Worm (Caenorhabditis elegans) whole organism, young adult: ENCODE results near the gene mdf-2.

Source experiments
- B0261.1 ChIP-seq: sonication (generic microtip); optimal IDR thresholded peaks from 2 replicates; lab custom pipeline; 2016; ENCODE audit warnings: mild to moderate bottlenecking, missing genetic modification characterization, moderate library complexity, missing compliant biosample characterization
- F33H1.4 ChIP-seq: fragments of 200-800 bp; sonication (Bioruptor generic); IDR thresholded peaks from 2 replicates; pipeline ENCODE4 v1.3.6; 2022; ENCODE audit warnings: missing genetic modification reagents, missing genetic modification characterization, missing compliant biosample characterization
- F37B4.10 ChIP-seq: fragments of 200-800 bp; sonication (Bioruptor generic); IDR thresholded peaks from 2 replicates; pipeline ENCODE4 v1.3.6; 2022; ENCODE audit warnings: missing genetic modification characterization, missing compliant biosample characterization
- F39B2.1 ChIP-seq: fragments of 200-800 bp; sonication (Bioruptor generic); IDR thresholded peaks from 2 replicates; pipeline ENCODE4 v1.3.6; 2022; ENCODE audit warnings: missing genetic modification reagents, missing genetic modification characterization, missing compliant biosample characterization
- F55B11.4 ChIP-seq: sonication (generic microtip); optimal IDR thresholded peaks from 2 replicates; lab custom pipeline; 2016; ENCODE audit warnings: missing compliant biosample characterization, missing genetic modification characterization, borderline replicate concordance; ENCODE audit not compliant: insufficient read depth
- K11D2.4 ChIP-seq: fragments of 200-800 bp; sonication (Bioruptor generic); IDR thresholded peaks from 2 replicates; pipeline ENCODE4 v1.3.6; 2022; ENCODE audit warnings: missing genetic modification reagents, missing genetic modification characterization, missing compliant biosample characterization
- T26A5.8 ChIP-seq: sonication (generic microtip); optimal IDR thresholded peaks from 2 replicates; lab custom pipeline; 2016; ENCODE audit warnings: missing genetic modification characterization, missing compliant biosample characterization
- Y56A3A.18 ChIP-seq: fragments of 200-800 bp; sonication (Bioruptor generic); IDR thresholded peaks from 2 replicates; pipeline ENCODE4 v1.3.6; 2022; ENCODE audit warnings: missing genetic modification reagents, missing genetic modification characterization, missing compliant biosample characterization
- Y67H2A.10 ChIP-seq: fragments of 200-800 bp; sonication (Bioruptor generic); conservative IDR thresholded peaks from 2 replicates; pipeline ENCODE4 v1.3.6; 2022; ENCODE audit warnings: missing genetic modification reagents, missing genetic modification characterization, missing compliant biosample characterization
- Y79H2A.3 ChIP-seq: fragments of 200-800 bp; sonication (Bioruptor generic); conservative IDR thresholded peaks from 2 replicates; pipeline ENCODE4 v1.3.6; 2022; ENCODE audit warnings: missing genetic modification reagents, missing genetic modification characterization, missing compliant biosample characterization
- Y95B8A.8 ChIP-seq: fragments of 200-800 bp; sonication (Bioruptor generic); IDR thresholded peaks from 2 replicates; pipeline ENCODE4 v1.3.6; 2022; ENCODE audit warnings: missing genetic modification reagents, missing genetic modification characterization, missing compliant biosample characterization
- ZK185.1 ChIP-seq: sonication (generic microtip); optimal IDR thresholded peaks from 2 replicates; lab custom pipeline; 2016; ENCODE audit warnings: mild to moderate bottlenecking, missing genetic modification characterization, missing compliant biosample characterization; ENCODE audit not compliant: poor library complexity, severe bottlenecking
- akir-1 ChIP-seq: fragments of 200-800 bp; sonication (Bioruptor generic); optimal IDR thresholded peaks from 2 replicates; lab custom pipeline; 2018; ENCODE audit warnings: mild to moderate bottlenecking, missing genetic modification characterization, moderate library complexity, missing compliant biosample characterization
- atf-7 ChIP-seq: sonication (generic microtip); optimal IDR thresholded peaks from 2 replicates; lab custom pipeline; 2017; ENCODE audit warnings: mild to moderate bottlenecking, missing genetic modification characterization, missing compliant biosample characterization
- athp-1 ChIP-seq: sonication (generic microtip); optimal IDR thresholded peaks from 2 replicates; lab custom pipeline; 2017; ENCODE audit warnings: mild to moderate bottlenecking, missing genetic modification characterization, missing compliant biosample characterization
- ccch-3 ChIP-seq: fragments of 200-800 bp; sonication (Bioruptor generic); optimal IDR thresholded peaks from 2 replicates; lab custom pipeline; 2018; ENCODE audit warnings: mild to moderate bottlenecking, missing genetic modification characterization, missing compliant biosample characterization
- cebp-2 ChIP-seq: fragments of 200-800 bp; sonication (Bioruptor generic); IDR thresholded peaks from 2 replicates; pipeline ENCODE4 v1.3.6; 2022; ENCODE audit warnings: missing genetic modification characterization, missing compliant biosample characterization
- ceh-27 ChIP-seq: fragments of 200-800 bp; sonication (Bioruptor generic); optimal IDR thresholded peaks from 2 replicates; lab custom pipeline; 2018; ENCODE audit warnings: mild to moderate bottlenecking, missing genetic modification characterization, moderate library complexity, missing compliant biosample characterization
- ceh-91 ChIP-seq: fragments of 200-800 bp; sonication (Bioruptor generic); IDR thresholded peaks from 2 replicates; pipeline ENCODE4 v1.3.6; 2022; ENCODE audit warnings: missing genetic modification reagents, missing genetic modification characterization, missing compliant biosample characterization
- chd-7 ChIP-seq: sonication (generic microtip); optimal IDR thresholded peaks from 2 replicates; lab custom pipeline; 2016; ENCODE audit warnings: mild to moderate bottlenecking, missing genetic modification characterization, moderate library complexity, missing compliant biosample characterization
- die-1 ChIP-seq: sonication (generic microtip); optimal IDR thresholded peaks from 2 replicates; lab custom pipeline; 2016; ENCODE audit warnings: missing genotype, mild to moderate bottlenecking, missing genetic modification characterization, missing compliant biosample characterization
- dpff-1 ChIP-seq: sonication (generic microtip); optimal IDR thresholded peaks from 2 replicates; lab custom pipeline; 2017; ENCODE audit warnings: mild to moderate bottlenecking, missing genetic modification characterization, missing compliant biosample characterization
- efl-1 ChIP-seq: fragments of 150-350 bp; optimal IDR thresholded peaks from 2 replicates; lab custom pipeline; 2014; ENCODE audit warnings: missing biosample characterization, missing genetic modification reagents, missing genetic modification characterization
- egrh-3 ChIP-seq: fragments of 200-800 bp; sonication (Bioruptor generic); IDR thresholded peaks from 2 replicates; pipeline ENCODE4 v1.3.6; 2022; ENCODE audit warnings: missing genetic modification reagents, missing genetic modification characterization, missing compliant biosample characterization
- ekl-4 ChIP-seq: fragments of 200-800 bp; sonication (Bioruptor generic); IDR thresholded peaks from 2 replicates; pipeline ENCODE4 v1.3.6; 2022; ENCODE audit warnings: missing genetic modification reagents, missing genetic modification characterization, missing compliant biosample characterization
- fkh-3 ChIP-seq: sonication (generic microtip); optimal IDR thresholded peaks from 2 replicates; lab custom pipeline; 2016; ENCODE audit warnings: mild to moderate bottlenecking, missing genetic modification characterization, missing compliant biosample characterization
- gei-17 ChIP-seq: fragments of 200-800 bp; sonication (Bioruptor generic); optimal IDR thresholded peaks from 2 replicates; lab custom pipeline; 2018; ENCODE audit warnings: mild to moderate bottlenecking, missing genetic modification characterization, missing compliant biosample characterization
- hmg-1.2 ChIP-seq: fragments of 200-800 bp; sonication (Bioruptor generic); IDR thresholded peaks from 2 replicates; pipeline ENCODE4 v1.3.6; 2022; ENCODE audit warnings: missing genetic modification reagents, missing genetic modification characterization, missing compliant biosample characterization
- hmg-20 ChIP-seq: fragments of 200-800 bp; sonication (Bioruptor generic); IDR thresholded peaks from 2 replicates; pipeline ENCODE4 v1.3.6; 2022; ENCODE audit warnings: missing genetic modification reagents, missing genetic modification characterization, missing compliant biosample characterization
- hrde-1 ChIP-seq: sonication (generic microtip); optimal IDR thresholded peaks from 2 replicates; lab custom pipeline; 2016; ENCODE audit warnings: missing genetic modification characterization, mild to moderate bottlenecking, missing compliant biosample characterization, moderate library complexity, missing genotype, missing genetic modification reagents, borderline replicate concordance
- let-526 ChIP-seq: fragments of 200-800 bp; sonication (Bioruptor generic); IDR thresholded peaks from 2 replicates; pipeline ENCODE4 v1.3.6; 2022; ENCODE audit warnings: missing genetic modification reagents, missing genetic modification characterization, missing compliant biosample characterization
- lsl-1 ChIP-seq: fragments of 200-800 bp; sonication (Bioruptor generic); optimal IDR thresholded peaks from 2 replicates; lab custom pipeline; 2018; ENCODE audit warnings: mild to moderate bottlenecking, missing genetic modification characterization, moderate library complexity, missing compliant biosample characterization
- lsy-27 ChIP-seq: sonication (generic microtip); optimal IDR thresholded peaks from 2 replicates; lab custom pipeline; 2017; ENCODE audit warnings: missing genetic modification characterization, mild to moderate bottlenecking, missing compliant biosample characterization, antibody characterized with exemption, missing genotype, borderline replicate concordance; ENCODE audit not compliant: insufficient read depth
- madf-10 ChIP-seq: sonication (generic microtip); optimal IDR thresholded peaks from 2 replicates; lab custom pipeline; 2016; ENCODE audit warnings: mild to moderate bottlenecking, missing genetic modification characterization, missing compliant biosample characterization
- mcd-1 ChIP-seq: fragments of 200-800 bp; sonication (Bioruptor generic); IDR thresholded peaks from 2 replicates; pipeline ENCODE4 v1.3.6; 2022; ENCODE audit warnings: missing genetic modification reagents, missing genetic modification characterization, missing compliant biosample characterization
- mel-28 ChIP-seq: sonication (generic microtip); optimal IDR thresholded peaks from 2 replicates; lab custom pipeline; 2016; ENCODE audit warnings: borderline replicate concordance, mild to moderate bottlenecking, missing genetic modification characterization, missing compliant biosample characterization
- mxl-1 ChIP-seq: sonication (generic microtip); optimal IDR thresholded peaks from 2 replicates; lab custom pipeline; 2016; ENCODE audit warnings: missing genetic modification characterization, missing compliant biosample characterization
- nfya-1 ChIP-seq: sonication (generic microtip); optimal IDR thresholded peaks from 2 replicates; lab custom pipeline; 2017; ENCODE audit warnings: antibody characterized with exemption, missing compliant biosample characterization, missing genetic modification characterization, borderline replicate concordance; ENCODE audit not compliant: insufficient read depth
- nfya-2 ChIP-seq: fragments of 200-800 bp; sonication (Bioruptor generic); IDR thresholded peaks from 2 replicates; pipeline ENCODE4 v1.3.6; 2022; ENCODE audit warnings: missing genetic modification reagents, missing genetic modification characterization, missing compliant biosample characterization
- nhr-80 ChIP-seq: sonication (generic microtip); optimal IDR thresholded peaks from 2 replicates; lab custom pipeline; 2016; ENCODE audit warnings: missing genetic modification characterization, missing compliant biosample characterization
- pbrm-1 ChIP-seq: fragments of 200-800 bp; sonication (Bioruptor generic); IDR thresholded peaks from 2 replicates; pipeline ENCODE4 v1.3.6; 2022; ENCODE audit warnings: missing genetic modification reagents, missing genetic modification characterization, missing compliant biosample characterization
- rcor-1 ChIP-seq: fragments of 200-800 bp; sonication (Bioruptor generic); IDR thresholded peaks from 2 replicates; pipeline ENCODE4 v1.3.6; 2022; ENCODE audit warnings: missing genetic modification reagents, missing genetic modification characterization, missing compliant biosample characterization
- sdz-38 ChIP-seq: sonication (generic microtip); optimal IDR thresholded peaks from 2 replicates; lab custom pipeline; 2016; ENCODE audit warnings: missing genotype, missing genetic modification characterization, missing compliant biosample characterization
- snpc-1.3 ChIP-seq: sonication (generic microtip); optimal IDR thresholded peaks from 2 replicates; lab custom pipeline; 2017; ENCODE audit warnings: missing genetic modification characterization, mild to moderate bottlenecking, missing compliant biosample characterization, antibody characterized with exemption, moderate library complexity, missing genotype, missing genetic modification reagents; ENCODE audit not compliant: insufficient read depth
- tbp1 ChIP-seq: fragments of 200-800 bp; sonication (Bioruptor generic); optimal IDR thresholded peaks from 2 replicates; lab custom pipeline; 2018; ENCODE audit warnings: mild to moderate bottlenecking, missing genetic modification characterization, missing compliant biosample characterization
- zfh-2 ChIP-seq: fragments of 200-800 bp; sonication (Bioruptor generic); conservative IDR thresholded peaks from 2 replicates; pipeline ENCODE4 v1.3.6; 2022; ENCODE audit warnings: missing genetic modification reagents, missing genetic modification characterization, missing compliant biosample characterization
- ztf-26 ChIP-seq: sonication (generic microtip); optimal IDR thresholded peaks from 2 replicates; lab custom pipeline; 2017; ENCODE audit warnings: missing genetic modification characterization, missing compliant biosample characterization
- ztf-28 ChIP-seq: fragments of 200-800 bp; sonication (Bioruptor generic); IDR thresholded peaks from 2 replicates; pipeline ENCODE4 v1.3.6; 2022; ENCODE audit warnings: missing genetic modification reagents, missing genetic modification characterization, missing compliant biosample characterization

Gene mdf-2

ce11 chrIV:2603556-2604021, 37.3 kb downstream of the mdf-2 start (continued):
- TF ChIP-seq gei-17 (GFP tag; lab: Kevin White, UChicago), result no peak
- peak; percentile 69 for TF ChIP-seq pbrm-1 (GFP tag; lab: Robert Waterston, UW)
- TF ChIP-seq F37B4.10 (GFP tag; lab: Robert Waterston, UW), result 0 out of 2 replicates have a peak, but pooled peaks have one; percentile 52
- TF ChIP-seq die-1 (tag; lab: Kevin White, UChicago), result no peak
- TF ChIP-seq B0261.1 (tag; lab: Kevin White, UChicago), result no peak
- TF ChIP-seq athp-1 (tag; lab: Kevin White, UChicago), result no peak
- peak; percentile 46; the same call in 1 of the 2 replicates for TF ChIP-seq ceh-91 (GFP tag; lab: Robert Waterston, UW)
- no peak for TF ChIP-seq ccch-3 (GFP tag; lab: Kevin White, UChicago)
- TF ChIP-seq hmg-1.2 (GFP tag; lab: Robert Waterston, UW), result peak; percentile 41; the same call in 1 of the 2 replicates
- TF ChIP-seq ztf-26, result peak; percentile 28
- no peak for TF ChIP-seq atf-7 (tag; lab: Kevin White, UChicago)
- no peak for TF ChIP-seq snpc-1.3 (tag; lab: Kevin White, UChicago)
- no peak for TF ChIP-seq ekl-4 (GFP tag; lab: Robert Waterston, UW)
- no peak for TF ChIP-seq let-526 (GFP tag; lab: Robert Waterston, UW)
- TF ChIP-seq mxl-1 (tag; lab: Kevin White, UChicago), result no peak
- TF ChIP-seq nfya-2 (GFP tag; lab: Robert Waterston, UW), result no peak
- TF ChIP-seq chd-7 (tag; lab: Kevin White, UChicago), result no peak
- TF ChIP-seq Y67H2A.10 (GFP tag; lab: Robert Waterston, UW), result no peak
- TF ChIP-seq egrh-3 (GFP tag; lab: Robert Waterston, UW), result peak; percentile 58; the same call in 1 of the 2 replicates
- no peak for TF ChIP-seq Y56A3A.18 (GFP tag; lab: Robert Waterston, UW)
- TF ChIP-seq rcor-1 (GFP tag; lab: Robert Waterston, UW), result peak; percentile 15; the same call in 1 of the 2 replicates
- no peak for TF ChIP-seq ceh-27 (GFP tag; lab: Kevin White, UChicago)
- TF ChIP-seq T26A5.8 (tag; lab: Kevin White, UChicago), result no peak
- TF ChIP-seq sdz-38 (tag; lab: Kevin White, UChicago), result no peak
- TF ChIP-seq F33H1.4 (GFP tag; lab: Robert Waterston, UW), result peak; percentile 34; the same call in 1 of the 2 replicates
- no peak for TF ChIP-seq lsy-27 (tag; lab: Kevin White, UChicago)
- TF ChIP-seq fkh-3, result no peak
- no peak for TF ChIP-seq hrde-1
- no peak for TF ChIP-seq akir-1
- no peak for TF ChIP-seq nfya-1 (tag; lab: Kevin White, UChicago)
- TF ChIP-seq nhr-80 (tag; lab: Kevin White, UChicago), result no peak
- TF ChIP-seq efl-1 (GFP tag; lab: Kevin White, UChicago), result no peak
- TF ChIP-seq madf-10, result no peak
- no peak for TF ChIP-seq lsl-1 (GFP tag; lab: Kevin White, UChicago)
- no peak for TF ChIP-seq mel-28 (tag; lab: Kevin White, UChicago)
- 0 out of 2 replicates have a peak, but pooled peaks have one; percentile 16 for TF ChIP-seq Y95B8A.8 (GFP tag; lab: Robert Waterston, UW)
- no peak for TF ChIP-seq ztf-28 (GFP tag; lab: Robert Waterston, UW)
- TF ChIP-seq zfh-2 (GFP tag; lab: Robert Waterston, UW), result peak; percentile 77
- TF ChIP-seq dpff-1 (tag; lab: Kevin White, UChicago), result no peak
- TF ChIP-seq Y79H2A.3, result no peak
- no peak for TF ChIP-seq ZK185.1 (tag; lab: Kevin White, UChicago)
- TF ChIP-seq tbp1, result peak; percentile 50
- TF ChIP-seq hmg-20 (GFP tag; lab: Robert Waterston, UW), result no peak
- no peak for TF ChIP-seq F55B11.4 (tag; lab: Kevin White, UChicago)
- 0 out of 2 replicates have a peak, but pooled peaks have one; percentile 23 for TF ChIP-seq K11D2.4 (GFP tag; lab: Robert Waterston, UW)
- TF ChIP-seq F39B2.1 (GFP tag; lab: Robert Waterston, UW), result no peak
- TF ChIP-seq cebp-2 (GFP tag; lab: Robert Waterston, UW), result no peak
- TF ChIP-seq mcd-1 (GFP tag; lab: Robert Waterston, UW), result 0 out of 2 replicates have a peak, but pooled peaks have one; percentile 31
